Worm (Caenorhabditis elegans) whole organism, L1 larva: ENCODE results near the gene C27H5.12.

Source experiments
- C04F5.9 ChIP-seq: sonication (generic microtip); optimal IDR thresholded peaks from 2 replicates; lab custom pipeline; 2016; ENCODE audit warnings: missing genetic modification characterization, missing compliant biosample characterization
- C16A3.4 ChIP-seq: fragments of 150-350 bp; optimal IDR thresholded peaks from 2 replicates; lab custom pipeline; 2014; ENCODE audit warnings: missing biosample characterization, missing genetic modification characterization
- F16B12.6 ChIP-seq: fragments of 150-350 bp; optimal IDR thresholded peaks from 2 replicates; lab custom pipeline; 2014; ENCODE audit warnings: missing biosample characterization, missing genetic modification characterization
- aha-1 ChIP-seq: fragments of 150-350 bp; optimal IDR thresholded peaks from 2 replicates; lab custom pipeline; 2014; ENCODE audit warnings: missing biosample characterization, missing genetic modification characterization
- alr-1 ChIP-seq: fragments of 200-800 bp; sonication (Bioruptor generic); optimal IDR thresholded peaks from 2 replicates; lab custom pipeline; 2018; ENCODE audit warnings: borderline replicate concordance, mild to moderate bottlenecking, missing genetic modification characterization, missing compliant biosample characterization
- aly-2 ChIP-seq: fragments of 150-350 bp; optimal IDR thresholded peaks from 2 replicates; lab custom pipeline; 2014; ENCODE audit warnings: missing biosample characterization, missing genetic modification characterization
- ceh-8 ChIP-seq: fragments of 200-800 bp; sonication (Bioruptor generic); optimal IDR thresholded peaks from 2 replicates; lab custom pipeline; 2018; ENCODE audit warnings: mild to moderate bottlenecking, missing genetic modification characterization, moderate library complexity, missing compliant biosample characterization
- ceh-88 ChIP-seq: fragments of 200-800 bp; sonication (Bioruptor generic); IDR thresholded peaks from 2 replicates; pipeline ENCODE4 v1.3.6; 2022; ENCODE audit warnings: missing genetic modification characterization, missing compliant biosample characterization
- ceh-90 ChIP-seq: sonication (generic microtip); optimal IDR thresholded peaks from 2 replicates; lab custom pipeline; 2016; ENCODE audit warnings: missing genetic modification characterization, missing compliant biosample characterization
- dpl-1 ChIP-seq, 3 experiments: fragments of 150-350 bp in 2 of 3; sonication (generic microtip) in 1 of 3; optimal IDR thresholded peaks; 2 replicates each; lab custom pipeline; 2014 to 2017; ENCODE audit warnings: missing biosample characterization in 3 of 3, missing genetic modification characterization in 3 of 3, missing genetic modification reagents in 3 of 3
- dsc-1 ChIP-seq: sonication (generic microtip); optimal IDR thresholded peaks from 2 replicates; lab custom pipeline; 2016; ENCODE audit warnings: mild to moderate bottlenecking, missing genetic modification characterization, missing compliant biosample characterization
- egl-13 ChIP-seq: sonication (generic microtip); optimal IDR thresholded peaks from 2 replicates; lab custom pipeline; 2016; ENCODE audit warnings: missing genotype, missing genetic modification reagents, missing genetic modification characterization, missing compliant biosample characterization
- elt-2 ChIP-seq: sonication (generic microtip); optimal IDR thresholded peaks from 2 replicates; lab custom pipeline; 2016; ENCODE audit warnings: missing genetic modification characterization, mild to moderate bottlenecking, inconsistent platforms, missing compliant biosample characterization, missing genetic modification reagents
- ets-5 ChIP-seq: fragments of 200-800 bp; sonication (Bioruptor generic); IDR thresholded peaks from 2 replicates; pipeline ENCODE4 v1.3.6; 2022; ENCODE audit warnings: missing genetic modification characterization, missing compliant biosample characterization
- fkh-4 ChIP-seq: sonication (generic microtip); optimal IDR thresholded peaks from 2 replicates; lab custom pipeline; 2016; ENCODE audit warnings: missing compliant biosample characterization, missing genetic modification characterization, borderline replicate concordance
- grh-1 ChIP-seq: fragments of 200-800 bp; sonication (Bioruptor generic); IDR thresholded peaks from 2 replicates; pipeline ENCODE4 v1.3.6; 2022; ENCODE audit warnings: missing genetic modification reagents, missing genetic modification characterization, missing compliant biosample characterization
- hpl-2 ChIP-seq: fragments of 150-350 bp; optimal IDR thresholded peaks from 2 replicates; lab custom pipeline; 2014; ENCODE audit warnings: missing biosample characterization, missing genetic modification reagents, missing genetic modification characterization
- isw-1 ChIP-seq: fragments of 200-800 bp; sonication (Bioruptor generic); IDR thresholded peaks from 2 replicates; pipeline ENCODE4 v1.3.6; 2022; ENCODE audit warnings: missing genetic modification characterization, missing compliant biosample characterization
- lin-13 ChIP-seq: fragments of 150-350 bp; optimal IDR thresholded peaks from 2 replicates; lab custom pipeline; 2014; ENCODE audit warnings: missing biosample characterization, missing genetic modification reagents, missing genetic modification characterization
- lin-14 ChIP-seq: fragments of 200-800 bp; sonication (Bioruptor generic); optimal IDR thresholded peaks from 2 replicates; lab custom pipeline; 2018; ENCODE audit warnings: mild to moderate bottlenecking, missing genetic modification characterization, moderate library complexity, missing compliant biosample characterization
- lin-15B ChIP-seq: fragments of 150-350 bp; sonication (generic microtip); optimal IDR thresholded peaks from 3 replicates; lab custom pipeline; 2014; ENCODE audit warnings: missing biosample characterization, missing genetic modification characterization
- lin-39 ChIP-seq: fragments of 150-350 bp; optimal IDR thresholded peaks from 2 replicates; lab custom pipeline; 2014; ENCODE audit warnings: missing biosample characterization, missing genetic modification reagents, missing genetic modification characterization
- lir-3 ChIP-seq: sonication (generic microtip); optimal IDR thresholded peaks from 2 replicates; lab custom pipeline; 2016; ENCODE audit warnings: mild to moderate bottlenecking, missing genetic modification characterization, moderate library complexity, missing compliant biosample characterization; ENCODE audit not compliant: poor library complexity
- mef-2 ChIP-seq: fragments of 150-350 bp; optimal IDR thresholded peaks from 2 replicates; lab custom pipeline; 2014; ENCODE audit warnings: missing biosample characterization, missing genetic modification characterization
- nhr-11 ChIP-seq: fragments of 150-350 bp; optimal IDR thresholded peaks from 2 replicates; lab custom pipeline; 2014; ENCODE audit warnings: missing biosample characterization, missing genetic modification characterization
- nhr-237 ChIP-seq: fragments of 150-350 bp; optimal IDR thresholded peaks from 2 replicates; lab custom pipeline; 2014; ENCODE audit warnings: missing biosample characterization, missing genetic modification characterization
- nhr-71 ChIP-seq: sonication (generic microtip); optimal IDR thresholded peaks from 2 replicates; lab custom pipeline; 2016; ENCODE audit warnings: mild to moderate bottlenecking, missing genetic modification characterization, moderate library complexity, missing compliant biosample characterization
- nhr-77 ChIP-seq: fragments of 150-350 bp; optimal IDR thresholded peaks from 2 replicates; lab custom pipeline; 2014; ENCODE audit warnings: missing biosample characterization, missing genetic modification characterization
- nhr-84 ChIP-seq: sonication (generic microtip); optimal IDR thresholded peaks from 2 replicates; lab custom pipeline; 2017; ENCODE audit warnings: missing biosample characterization, missing genetic modification characterization
- pag-3 ChIP-seq: sonication (generic microtip); optimal IDR thresholded peaks from 2 replicates; lab custom pipeline; 2017; ENCODE audit warnings: missing genetic modification characterization, mild to moderate bottlenecking, missing compliant biosample characterization, antibody characterized with exemption, borderline replicate concordance; ENCODE audit not compliant: insufficient read depth
- pax-3 ChIP-seq: fragments of 200-800 bp; sonication (Bioruptor generic); optimal IDR thresholded peaks from 2 replicates; lab custom pipeline; 2018; ENCODE audit warnings: mild to moderate bottlenecking, missing genetic modification characterization, moderate library complexity, missing compliant biosample characterization
- rnt-1 ChIP-seq: sonication (generic microtip); optimal IDR thresholded peaks from 2 replicates; lab custom pipeline; 2016; ENCODE audit warnings: mild to moderate bottlenecking, missing genetic modification characterization, moderate library complexity, missing compliant biosample characterization
- snpc-4 ChIP-seq: fragments of 150-350 bp; optimal IDR thresholded peaks from 2 replicates; lab custom pipeline; 2014; ENCODE audit warnings: missing biosample characterization, missing genetic modification characterization
- snu-23 ChIP-seq: sonication (generic microtip); optimal IDR thresholded peaks from 2 replicates; lab custom pipeline; 2016; ENCODE audit warnings: missing genetic modification characterization, missing compliant biosample characterization
- sox-4 ChIP-seq: sonication (generic microtip); optimal IDR thresholded peaks from 2 replicates; lab custom pipeline; 2016; ENCODE audit warnings: missing genetic modification characterization, missing compliant biosample characterization
- sptf-1 ChIP-seq: fragments of 150-350 bp; optimal IDR thresholded peaks from 2 replicates; lab custom pipeline; 2014; ENCODE audit warnings: missing biosample characterization, missing genetic modification characterization
- swsn-7 ChIP-seq: sonication (generic microtip); optimal IDR thresholded peaks from 2 replicates; lab custom pipeline; 2016; ENCODE audit warnings: missing genetic modification characterization, missing compliant biosample characterization
- tlp-1 ChIP-seq: fragments of 150-350 bp; optimal IDR thresholded peaks from 2 replicates; lab custom pipeline; 2014; ENCODE audit warnings: missing biosample characterization, missing genetic modification characterization
- unc-62 ChIP-seq: fragments of 150-350 bp; optimal IDR thresholded peaks from 2 replicates; lab custom pipeline; 2014; ENCODE audit warnings: missing biosample characterization, missing genetic modification reagents, missing genetic modification characterization
- zip-4 ChIP-seq: fragments of 200-800 bp; sonication (Bioruptor generic); optimal IDR thresholded peaks from 2 replicates; lab custom pipeline; 2018; ENCODE audit warnings: mild to moderate bottlenecking, missing genetic modification characterization, moderate library complexity, missing compliant biosample characterization
- ztf-11 ChIP-seq, 2 experiments: sonication (generic microtip); optimal IDR thresholded peaks; 2 replicates each; lab custom pipeline; 2016 to 2017; ENCODE audit warnings: missing genetic modification characterization in 2 of 2, missing biosample characterization in 1 of 2, missing compliant biosample characterization in 1 of 2

The C27H5.12 gene

DNA sequence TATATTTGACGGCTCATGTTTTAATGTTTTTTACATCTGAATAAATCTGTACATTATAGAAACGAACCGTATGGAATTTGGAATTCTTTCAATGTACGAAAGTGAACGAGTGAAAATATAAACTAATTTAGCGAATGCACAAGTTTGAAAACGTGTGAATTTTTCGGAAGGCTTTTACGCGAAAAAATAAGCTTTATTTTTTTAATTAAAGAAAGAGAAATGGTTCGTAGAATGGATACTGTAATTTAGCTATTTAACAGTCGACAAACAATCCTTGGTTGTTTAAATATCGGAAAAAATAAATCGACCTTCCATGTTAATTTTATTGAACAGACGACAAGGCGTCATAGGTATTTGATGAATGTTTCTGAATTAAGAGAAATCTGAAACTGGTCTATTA, 34.1 kb upstream of the C27H5.12 start, which contains the start of gene acdh-12:
Gene acdh-12 (minus strand): TSS at position 101 of the 400 bp plus-strand sequence.
- TF ChIP-seq sox-4 (tag; lab: Kevin White, UChicago) (no peak), nhr-237 (tag; lab: Kevin White, UChicago) (no peak), lin-13 (GFP tag; lab: Kevin White, UChicago) (no peak), unc-62 (GFP tag; lab: Kevin White, UChicago) (no peak), snpc-4 (no peak)

DNA sequence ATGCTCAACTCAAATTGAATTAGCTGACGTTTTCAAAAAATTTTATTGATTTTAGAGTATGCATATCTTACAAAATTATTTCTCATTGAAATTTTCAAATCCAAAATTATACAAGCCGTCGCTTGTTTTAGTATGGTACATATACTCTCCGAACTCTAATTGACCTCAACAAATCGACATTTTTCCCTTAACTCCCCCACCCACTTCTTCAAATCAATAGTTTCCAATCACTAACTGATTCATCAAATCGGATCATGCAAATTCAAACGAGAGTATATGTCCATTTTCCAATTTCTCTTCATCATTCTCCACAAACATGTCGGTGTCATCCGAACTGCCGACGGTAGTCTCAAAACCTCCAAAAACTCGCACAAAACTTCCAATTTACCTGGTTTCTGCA, 27.7 kb upstream of the C27H5.12 start, which contains the start of gene E04F6.4:
Gene E04F6.4 (plus strand): TSS at position 301 of the 400 bp plus-strand sequence.
- no peak for TF ChIP-seq isw-1 (GFP tag; lab: Robert Waterston, UW)
- TF ChIP-seq C16A3.4 = no peak
- TF ChIP-seq grh-1 = no peak
- no peak for TF ChIP-seq lir-3 (tag; lab: Kevin White, UChicago)
- no peak for TF ChIP-seq tlp-1 (tag; lab: Kevin White, UChicago)
- no peak for TF ChIP-seq pax-3 (tag; lab: Kevin White, UChicago)
- TF ChIP-seq ets-5 (GFP tag; lab: Robert Waterston, UW) = no peak
- no peak for TF ChIP-seq dpl-1 (GFP tag; optimal IDR thresholded peaks at IDR 0.05; lab: Kevin White, UChicago)

DNA sequence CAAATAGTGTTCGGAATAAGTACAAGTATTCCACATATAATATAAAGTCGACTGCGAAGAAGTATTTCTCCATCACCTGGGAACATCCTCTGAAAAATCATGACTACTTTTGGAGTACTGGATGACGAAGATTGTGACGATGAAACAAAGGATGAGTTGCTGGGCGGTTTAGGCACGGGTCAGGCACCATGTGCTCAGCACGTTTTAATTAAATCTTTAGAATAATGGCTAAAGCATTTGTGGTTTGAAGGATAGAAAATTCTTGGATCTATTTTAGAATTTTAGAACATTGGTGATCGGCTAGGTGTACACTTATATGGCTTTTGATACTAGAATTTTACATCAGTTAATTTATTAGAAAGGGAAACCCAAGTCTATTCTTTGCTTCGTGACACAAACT, 25.7 kb upstream of the C27H5.12 start, which contains the start of gene C27H5.6:
Gene C27H5.6 (minus strand): TSS at position 101 of the 400 bp plus-strand sequence.
- no peak for TF ChIP-seq hpl-2 (GFP tag; lab: Kevin White, UChicago)
- no peak for TF ChIP-seq pag-3 (tag; lab: Kevin White, UChicago)
- TF ChIP-seq rnt-1 = no peak
- TF ChIP-seq lir-3 (tag; lab: Kevin White, UChicago) = peak; percentile 34
- TF ChIP-seq grh-1 = no peak

DNA sequence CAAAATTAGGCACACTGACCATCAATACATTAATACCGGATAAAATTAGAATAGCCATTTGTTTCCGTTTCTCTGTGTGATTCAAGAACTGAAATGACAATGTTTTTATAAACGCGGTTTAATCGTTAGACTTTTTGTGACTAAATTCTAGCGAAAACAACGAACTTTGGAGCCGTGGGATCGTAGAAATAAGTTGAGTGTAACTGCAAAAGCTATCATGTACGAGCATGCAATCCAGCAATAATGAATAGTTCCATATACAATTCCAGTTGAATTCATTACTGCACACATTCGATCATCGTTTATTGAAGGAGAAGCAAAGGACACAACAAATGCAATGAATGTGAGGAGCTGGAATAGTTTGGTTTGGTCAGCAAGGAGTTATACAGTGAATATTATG, 24.7 kb upstream of the C27H5.12 start:
- no peak for TF ChIP-seq hpl-2 (GFP tag; lab: Kevin White, UChicago)
- TF ChIP-seq aly-2 (tag; lab: Kevin White, UChicago) = no peak
- no peak for TF ChIP-seq ceh-88 (GFP tag; lab: Robert Waterston, UW)
- TF ChIP-seq lin-39 (tag; lab: Kevin White, UChicago) = no peak
- TF ChIP-seq zip-4 (GFP tag; lab: Kevin White, UChicago) = no peak
- no peak for TF ChIP-seq isw-1 (GFP tag; lab: Robert Waterston, UW)
- no peak for TF ChIP-seq ceh-90 (tag; lab: Kevin White, UChicago)
- TF ChIP-seq swsn-7 (tag; lab: Kevin White, UChicago) = no peak
- no peak for TF ChIP-seq C04F5.9 (tag; lab: Kevin White, UChicago)
- TF ChIP-seq lin-13 (GFP tag; lab: Kevin White, UChicago) = no peak
- TF ChIP-seq sptf-1 (tag; lab: Kevin White, UChicago) = no peak
- no peak for TF ChIP-seq nhr-11 (tag; lab: Kevin White, UChicago)
- TF ChIP-seq nhr-84 (tag; lab: Kevin White, UChicago) = no peak
- no peak for TF ChIP-seq nhr-71
- TF ChIP-seq, all 84 proteins: peak for 0

DNA sequence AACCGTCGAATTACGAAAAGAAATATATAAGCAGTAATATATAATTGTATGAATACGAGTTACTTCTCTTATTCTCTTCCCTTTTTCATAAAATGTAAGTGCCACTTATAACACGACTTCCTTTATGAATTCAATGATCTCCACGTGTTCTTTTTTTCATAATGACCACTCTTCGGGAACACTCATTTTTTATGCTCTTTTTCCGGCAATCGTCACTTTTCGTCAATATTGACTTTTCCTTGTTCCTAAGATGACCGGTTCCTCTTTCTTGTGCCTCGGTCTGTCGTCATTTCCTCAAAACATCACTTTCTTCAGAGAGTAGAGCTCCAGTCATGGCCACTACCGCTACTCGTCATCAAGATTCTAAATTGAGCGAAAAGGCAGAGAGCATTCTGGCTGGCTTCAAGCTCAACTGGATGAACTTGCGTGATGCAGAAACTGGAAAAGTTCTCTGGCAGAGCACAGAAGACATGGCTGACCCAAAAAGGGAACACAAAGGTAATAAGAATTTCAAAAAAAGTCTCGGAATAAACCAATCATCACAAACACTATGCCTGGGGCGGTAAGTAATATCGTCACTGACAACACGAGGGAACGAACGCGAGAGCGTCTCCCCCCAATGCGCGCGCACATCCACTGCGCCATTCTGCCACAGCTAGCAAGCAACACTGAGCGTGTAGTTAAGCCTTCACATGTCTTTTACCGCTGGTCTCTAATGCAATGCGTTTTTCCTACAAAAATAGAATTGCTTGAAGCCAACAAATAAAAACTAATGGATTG, 22.3 kb upstream of the C27H5.12 start, which contains the start of gene pdl-1:
Gene pdl-1 (plus strand): TSS at position 309 of the 780 bp plus-strand sequence.
- TF ChIP-seq snu-23 = peak; percentile 83
- no peak for TF ChIP-seq unc-62 (GFP tag; lab: Kevin White, UChicago)
- TF ChIP-seq lin-15B = no peak
- peak; percentile 73 for TF ChIP-seq nhr-71
- TF ChIP-seq elt-2 (tag; lab: Kevin White, UChicago) = peak; percentile 46
- peak; percentile 43 for TF ChIP-seq isw-1 (GFP tag; lab: Robert Waterston, UW)
- peak; percentile 84 for TF ChIP-seq C16A3.4
- peak; percentile 32 for TF ChIP-seq F16B12.6
- no peak for TF ChIP-seq ceh-8
- TF ChIP-seq egl-13 (tag; lab: Kevin White, UChicago) = peak; percentile 38
- peak; percentile 61 for TF ChIP-seq lin-14
- no peak for TF ChIP-seq aha-1 (tag; lab: Kevin White, UChicago)
- no peak for TF ChIP-seq mef-2 (tag; lab: Kevin White, UChicago)
- TF ChIP-seq grh-1 = peak; percentile 55; the same call in 1 of the 2 replicates
- no peak for TF ChIP-seq nhr-77
- no peak for TF ChIP-seq alr-1
- TF ChIP-seq zip-4 (GFP tag; lab: Kevin White, UChicago) = peak; percentile 17
- TF ChIP-seq fkh-4 (tag; lab: Kevin White, UChicago) = no peak
- TF ChIP-seq ztf-11 (tag; optimal IDR thresholded peaks at IDR 0.05; lab: Kevin White, UChicago) = peak in 1 of 2 experiments; percentile 3
- TF ChIP-seq dsc-1 (tag; lab: Kevin White, UChicago) = peak; percentile 72
